Worm (Caenorhabditis elegans) whole organism, late embryonic: ENCODE results near the gene F41H10.5.
"Not testable (repeated sequence)": the region's sequence is repeated elsewhere in the genome, so short reads cannot be mapped to it uniquely, and the experiment has no call there.

Experiments used
- ama-1 ChIP-seq: fragments of 150-350 bp; optimal IDR thresholded peaks from 2 replicates; lab custom pipeline; 2014
- ceh-34 ChIP-seq: sonication (generic microtip); optimal IDR thresholded peaks from 2 replicates; lab custom pipeline; 2016; ENCODE audit warnings: mild to moderate bottlenecking, missing genetic modification characterization, missing compliant biosample characterization
- ceh-48 ChIP-seq: sonication (generic microtip); optimal IDR thresholded peaks from 2 replicates; lab custom pipeline; 2016; ENCODE audit warnings: missing genetic modification characterization, inconsistent platforms, missing compliant biosample characterization
- ceh-9 ChIP-seq: sonication (generic microtip); optimal IDR thresholded peaks from 2 replicates; lab custom pipeline; 2016; ENCODE audit warnings: mild to moderate bottlenecking, missing genetic modification characterization, inconsistent platforms, missing compliant biosample characterization
- ets-4 ChIP-seq: sonication (generic microtip); optimal IDR thresholded peaks from 2 replicates; lab custom pipeline; 2016; ENCODE audit warnings: missing genetic modification characterization, missing compliant biosample characterization
- fkh-10 ChIP-seq: fragments of 150-350 bp; optimal IDR thresholded peaks from 2 replicates; lab custom pipeline; 2014; ENCODE audit warnings: missing biosample characterization, missing genetic modification reagents, missing genetic modification characterization
- hlh-13 ChIP-seq: fragments of 200-800 bp; sonication (Bioruptor generic); optimal IDR thresholded peaks from 2 replicates; lab custom pipeline; 2018; ENCODE audit warnings: mild to moderate bottlenecking, missing genetic modification characterization, missing compliant biosample characterization
- hlh-30 ChIP-seq: sonication (generic microtip); optimal IDR thresholded peaks from 2 replicates; lab custom pipeline; 2017; ENCODE audit warnings: antibody characterized with exemption, missing genetic modification characterization, missing compliant biosample characterization; ENCODE audit not compliant: insufficient read depth
- mec-3 ChIP-seq: sonication (generic microtip); optimal IDR thresholded peaks from 2 replicates; lab custom pipeline; 2016; ENCODE audit warnings: borderline replicate concordance, missing genetic modification characterization, missing compliant biosample characterization
- nfya-1 ChIP-seq: sonication (generic microtip); optimal IDR thresholded peaks from 2 replicates; lab custom pipeline; 2017; ENCODE audit warnings: missing genetic modification characterization, mild to moderate bottlenecking, missing compliant biosample characterization, antibody characterized with exemption, moderate library complexity
- odd-2 ChIP-seq: sonication (generic microtip); optimal IDR thresholded peaks from 2 replicates; lab custom pipeline; 2017; ENCODE audit warnings: antibody characterized with exemption, mild to moderate bottlenecking, missing genetic modification characterization, missing compliant biosample characterization
- pag-3 ChIP-seq: sonication (generic microtip); optimal IDR thresholded peaks from 2 replicates; lab custom pipeline; 2016; ENCODE audit warnings: missing compliant biosample characterization, missing genetic modification characterization, borderline replicate concordance
- ztf-16 ChIP-seq: sonication (generic microtip); optimal IDR thresholded peaks from 2 replicates; lab custom pipeline; 2017; ENCODE audit warnings: missing genetic modification characterization, missing compliant biosample characterization

ce11 chrIV:5316223-5316622 lies 44.5 kb upstream of the F41H10.5 start, which contains the start of gene msp-65:
- not testable (repeated sequence) for TF ChIP-seq ztf-16 (tag; lab: Kevin White, UChicago); hlh-30 (tag; lab: Kevin White, UChicago); pag-3 (tag; lab: Kevin White, UChicago); nfya-1 (tag; lab: Kevin White, UChicago); mec-3; hlh-13 (GFP tag; lab: Kevin White, UChicago); ama-1 (lab: Kevin White, UChicago); ceh-9 (tag; lab: Kevin White, UChicago); fkh-10 (GFP tag; lab: Kevin White, UChicago); ets-4 (tag; lab: Kevin White, UChicago); odd-2 (tag; lab: Kevin White, UChicago); ceh-34 (tag; lab: Kevin White, UChicago); ceh-48 (tag; lab: Kevin White, UChicago)
